Worm (Caenorhabditis elegans) whole organism, L2 larva: ENCODE results near the gene T11G6.4.

Source experiments
- ama-1 ChIP-seq: fragments of 150-350 bp; optimal IDR thresholded peaks from 2 replicates; lab custom pipeline; 2018; ENCODE audit warnings: inconsistent platforms
- ceh-82 ChIP-seq: fragments of 150-350 bp; optimal IDR thresholded peaks from 2 replicates; lab custom pipeline; 2014; ENCODE audit warnings: missing biosample characterization, missing genetic modification characterization
- egl-27 ChIP-seq: sonication (generic microtip); optimal IDR thresholded peaks from 3 replicates; lab custom pipeline; 2017; ENCODE audit warnings: missing biosample characterization, missing genetic modification reagents, missing genetic modification characterization
- elt-3 ChIP-seq: sonication (generic microtip); optimal IDR thresholded peaks from 2 replicates; lab custom pipeline; 2017; ENCODE audit warnings: missing biosample characterization, missing genetic modification characterization
- nhr-10 ChIP-seq: sonication (generic microtip); optimal IDR thresholded peaks from 2 replicates; lab custom pipeline; 2017; ENCODE audit warnings: missing biosample characterization, missing genetic modification characterization
- nhr-11 ChIP-seq: fragments of 150-350 bp; optimal IDR thresholded peaks from 2 replicates; lab custom pipeline; 2014; ENCODE audit warnings: missing biosample characterization, missing genetic modification characterization
- nhr-129 ChIP-seq: fragments of 150-350 bp; optimal IDR thresholded peaks from 2 replicates; lab custom pipeline; 2014; ENCODE audit warnings: missing biosample characterization, missing genetic modification characterization
- nhr-77 ChIP-seq: fragments of 150-350 bp; optimal IDR thresholded peaks from 2 replicates; lab custom pipeline; 2014; ENCODE audit warnings: missing biosample characterization, missing genetic modification characterization
- sem-4 ChIP-seq: fragments of 150-350 bp; optimal IDR thresholded peaks from 2 replicates; lab custom pipeline; 2014; ENCODE audit warnings: missing biosample characterization, missing genetic modification reagents, missing genetic modification characterization
- sma-9 ChIP-seq, 2 experiments: fragments of 150-350 bp in 1 of 2; sonication (generic microtip) in 1 of 2; optimal IDR thresholded peaks; 2 replicates each; lab custom pipeline; 2014 to 2016; ENCODE audit warnings: missing genetic modification characterization in 2 of 2, mild to moderate bottlenecking in 1 of 2, missing biosample characterization in 1 of 2, missing compliant biosample characterization in 1 of 2, missing genetic modification reagents in 1 of 2, moderate library complexity in 1 of 2
- unc-55 ChIP-seq: fragments of 150-350 bp; sonication (generic microtip); optimal IDR thresholded peaks from 3 replicates; lab custom pipeline; 2014; ENCODE audit warnings: missing biosample characterization, missing genetic modification reagents, missing genetic modification characterization
- ztf-11 ChIP-seq: sonication (generic microtip); optimal IDR thresholded peaks from 2 replicates; lab custom pipeline; 2017; ENCODE audit warnings: missing biosample characterization, missing genetic modification characterization

DNA sequence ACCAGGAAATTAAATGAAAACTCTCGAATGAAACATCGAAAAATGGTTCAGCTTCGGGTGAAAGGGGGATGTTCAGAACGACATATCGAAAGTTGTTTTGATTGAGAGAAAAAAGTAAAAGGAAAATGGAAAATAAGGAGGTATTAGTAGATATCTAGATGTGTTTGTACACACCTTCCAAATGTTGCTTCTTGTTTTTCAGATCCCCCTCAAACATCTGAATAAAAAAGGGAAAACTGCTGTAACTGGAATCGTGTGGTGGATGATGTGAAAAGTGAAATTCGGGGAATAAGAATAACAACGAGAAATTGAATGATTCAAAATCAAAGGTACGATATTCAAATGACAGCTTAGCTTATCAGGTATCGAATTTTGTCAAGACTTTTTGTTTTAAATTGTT is 23.7 kb downstream of the T11G6.4 start, which contains the start of gene npax-3:
- no peak for TF ChIP-seq ama-1 (lab: Kevin White, UChicago)
- no peak for TF ChIP-seq egl-27
- TF ChIP-seq unc-55 (GFP tag; lab: Kevin White, UChicago) = no peak
- no peak for TF ChIP-seq sma-9 (GFP tag; optimal IDR thresholded peaks at IDR 0.05; lab: Kevin White, UChicago)
- no peak for TF ChIP-seq sma-9 (tag; optimal IDR thresholded peaks at IDR 0.05; lab: Kevin White, UChicago)
- no peak for TF ChIP-seq nhr-77 (tag; lab: Kevin White, UChicago)
- no peak for TF ChIP-seq nhr-11
- TF ChIP-seq elt-3 (tag; lab: Kevin White, UChicago) = no peak
- no peak for TF ChIP-seq nhr-10 (tag; lab: Kevin White, UChicago)
- TF ChIP-seq nhr-129 (tag; lab: Kevin White, UChicago) = no peak
- no peak for TF ChIP-seq ceh-82 (tag; lab: Kevin White, UChicago)
- no peak for TF ChIP-seq sem-4 (tag; lab: Kevin White, UChicago)
- TF ChIP-seq ztf-11 = no peak
